Fruit fly (Drosophila melanogaster) whole organism, wandering third instar larva: Measurements from ENCODE around the gene Rpn11.

Experiments
- Abd-B ChIP-seq: fragments of >200 bp; optimal IDR thresholded peaks from 2 replicates; lab custom pipeline; 2017; ENCODE audit warnings: missing biosample characterization, missing genetic modification characterization
- CG32264 ChIP-seq: fragments of 200-800 bp; sonication (Bioruptor generic); optimal IDR thresholded peaks from 2 replicates; lab custom pipeline; 2016; ENCODE audit warnings: missing biosample characterization, missing genetic modification characterization
- CG9705 ChIP-seq: fragments of 200-800 bp; sonication (Bioruptor generic); optimal IDR thresholded peaks from 2 replicates; lab custom pipeline; 2018; ENCODE audit warnings: missing biosample characterization, mild to moderate bottlenecking, missing genetic modification characterization
- CrebA ChIP-seq: fragments of 200-800 bp; sonication (Bioruptor generic); optimal IDR thresholded peaks from 2 replicates; lab custom pipeline; 2016; ENCODE audit warnings: missing biosample characterization, mild to moderate bottlenecking, missing genetic modification characterization, borderline replicate concordance
- Dfd ChIP-seq: fragments of >200 bp; optimal IDR thresholded peaks from 2 replicates; lab custom pipeline; 2017; ENCODE audit warnings: missing biosample characterization, missing genetic modification characterization
- Dif ChIP-seq: fragments of 200-275, 200-300 bp; sonication (Bioruptor generic); optimal IDR thresholded peaks from 2 replicates; lab custom pipeline; 2018; ENCODE audit warnings: missing biosample characterization, missing genetic modification characterization; ENCODE audit not compliant: partially characterized antibody
- GATAd ChIP-seq: sonication (Bioruptor generic); optimal IDR thresholded peaks from 2 replicates; lab custom pipeline; 2016; ENCODE audit warnings: missing biosample characterization, missing genetic modification characterization
- HLH106 ChIP-seq: fragments of 200-800 bp; optimal IDR thresholded peaks from 3 replicates; lab custom pipeline; 2019; ENCODE audit warnings: missing biosample characterization, mild to moderate bottlenecking, missing genetic modification characterization, moderate library complexity
- Hnf4 ChIP-seq: fragments of 200-800 bp; sonication (Bioruptor generic); optimal IDR thresholded peaks from 2 replicates; lab custom pipeline; 2016; ENCODE audit warnings: missing biosample characterization, mild to moderate bottlenecking, missing genetic modification characterization
- Hr78 ChIP-seq: fragments of >200 bp; optimal IDR thresholded peaks from 2 replicates; lab custom pipeline; 2017; ENCODE audit warnings: missing biosample characterization, missing genetic modification characterization
- Hr83 ChIP-seq: fragments of 200-300 bp; sonication (Bioruptor generic); optimal IDR thresholded peaks from 2 replicates; lab custom pipeline; 2016; ENCODE audit warnings: missing biosample characterization, mild to moderate bottlenecking, missing genetic modification characterization, moderate library complexity; ENCODE audit not compliant: poor library complexity, severe bottlenecking
- Jra ChIP-seq: sonication (Bioruptor generic); optimal IDR thresholded peaks from 2 replicates; lab custom pipeline; 2016; ENCODE audit warnings: missing biosample characterization, missing genetic modification characterization
- Mio ChIP-seq: sonication (Bioruptor generic); optimal IDR thresholded peaks from 2 replicates; lab custom pipeline; 2016; ENCODE audit warnings: missing biosample characterization, missing genetic modification characterization
- Myc ChIP-seq: fragments of >200 bp; optimal IDR thresholded peaks from 2 replicates; lab custom pipeline; 2017
- N ChIP-seq: fragments of >200 bp; optimal IDR thresholded peaks from 2 replicates; lab custom pipeline; 2018; ENCODE audit warnings: missing biosample characterization, missing external identifiers, missing genetic modification characterization
- OdsH ChIP-seq: fragments of 200-800 bp; sonication (Bioruptor generic); optimal IDR thresholded peaks from 2 replicates; lab custom pipeline; 2016; ENCODE audit warnings: missing biosample characterization, mild to moderate bottlenecking, missing genetic modification characterization
- Rel ChIP-seq, 2 experiments: fragments of 200-800 bp; sonication (Bioruptor generic) in 1 of 2; optimal IDR thresholded peaks; 2 replicates in 1 of 2; 3 replicates in 1 of 2; lab custom pipeline; 2016 to 2019; ENCODE audit warnings: mild to moderate bottlenecking in 2 of 2, missing biosample characterization in 2 of 2, missing genetic modification characterization in 2 of 2, moderate library complexity in 1 of 2
- Sp1 ChIP-seq: fragments of 200-800 bp; sonication (Bioruptor generic); optimal IDR thresholded peaks from 3 replicates; lab custom pipeline; 2019; ENCODE audit warnings: missing biosample characterization, mild to moderate bottlenecking, missing genetic modification characterization, moderate library complexity
- Vsx2 ChIP-seq: fragments of 200-300, 225-300 bp; sonication (Bioruptor generic); optimal IDR thresholded peaks from 2 replicates; lab custom pipeline; 2018; ENCODE audit warnings: missing biosample characterization, missing genetic modification characterization; ENCODE audit not compliant: partially characterized antibody
- br ChIP-seq: fragments of 200-800 bp; sonication (Bioruptor generic); optimal IDR thresholded peaks from 2 replicates; lab custom pipeline; 2016; ENCODE audit warnings: missing biosample characterization, missing genetic modification characterization
- brk ChIP-seq: fragments of 200-800 bp; sonication (Bioruptor generic); optimal IDR thresholded peaks from 2 replicates; lab custom pipeline; 2016; ENCODE audit warnings: missing biosample characterization, mild to moderate bottlenecking, missing genetic modification characterization
- dl ChIP-seq, 2 experiments: fragments of 175-275, 200-275 bp in 1 of 2; fragments of 200-275 bp in 1 of 2; sonication (Bioruptor generic); optimal IDR thresholded peaks; lab custom pipeline; 2018; ENCODE audit warnings: mild to moderate bottlenecking in 2 of 2, missing biosample characterization in 2 of 2, missing genetic modification characterization in 2 of 2, moderate library complexity in 2 of 2; ENCODE audit not compliant: partially characterized antibody in 2 of 2, insufficient read depth in 1 of 2
- dmrt93B ChIP-seq: fragments of 200-800 bp; sonication (Bioruptor generic); optimal IDR thresholded peaks from 2 replicates; lab custom pipeline; 2018; ENCODE audit warnings: missing biosample characterization, mild to moderate bottlenecking, missing genetic modification characterization
- dsf ChIP-seq: sonication (Bioruptor generic); optimal IDR thresholded peaks from 2 replicates; lab custom pipeline; 2016; ENCODE audit warnings: missing biosample characterization, missing genetic modification characterization, borderline replicate concordance
- ey ChIP-seq: fragments of 200-800 bp; sonication (Bioruptor generic); optimal IDR thresholded peaks from 2 replicates; lab custom pipeline; 2016; ENCODE audit warnings: missing biosample characterization, missing genetic modification characterization
- foxo ChIP-seq, 2 experiments: fragments of 200-800 bp; sonication (Bioruptor generic); optimal IDR thresholded peaks; 2 replicates in 1 of 2; 3 replicates in 1 of 2; lab custom pipeline; 2016 to 2017; ENCODE audit warnings: missing biosample characterization in 2 of 2, missing genetic modification characterization in 2 of 2
- fru ChIP-seq: fragments of 200-800 bp; sonication (Bioruptor generic); optimal IDR thresholded peaks from 3 replicates; lab custom pipeline; 2016; ENCODE audit warnings: missing biosample characterization, mild to moderate bottlenecking, missing genetic modification characterization
- h ChIP-seq: fragments of 200-800 bp; sonication (Bioruptor generic); optimal IDR thresholded peaks from 3 replicates; lab custom pipeline; 2016; ENCODE audit warnings: missing biosample characterization, mild to moderate bottlenecking, missing genetic modification characterization
- jim ChIP-seq: fragments of 175-275, 200-325 bp; sonication (Bioruptor generic); optimal IDR thresholded peaks from 2 replicates; lab custom pipeline; 2016; ENCODE audit warnings: missing biosample characterization, mild to moderate bottlenecking, missing genetic modification characterization
- lola ChIP-seq: fragments of >200 bp; optimal IDR thresholded peaks from 2 replicates; lab custom pipeline; 2017; ENCODE audit warnings: missing biosample characterization, missing genetic modification characterization
- pan ChIP-seq: fragments of >200 bp; optimal IDR thresholded peaks from 2 replicates; lab custom pipeline; 2017
- psq ChIP-seq: fragments of 200-800 bp; sonication (Bioruptor generic); optimal IDR thresholded peaks from 3 replicates; lab custom pipeline; 2017; ENCODE audit warnings: missing biosample characterization, mild to moderate bottlenecking, missing genetic modification characterization, moderate library complexity
- rgr ChIP-seq: fragments of 200-800 bp; sonication (Bioruptor generic); optimal IDR thresholded peaks from 3 replicates; lab custom pipeline; 2016; ENCODE audit warnings: missing biosample characterization, mild to moderate bottlenecking, missing genetic modification characterization
- sage ChIP-seq: fragments of 200-800 bp; sonication (Bioruptor generic); optimal IDR thresholded peaks from 2 replicates; lab custom pipeline; 2016; ENCODE audit warnings: missing biosample characterization, mild to moderate bottlenecking, missing genetic modification characterization
- sv ChIP-seq: fragments of 200-800 bp; sonication (Bioruptor generic); optimal IDR thresholded peaks from 3 replicates; lab custom pipeline; 2016; ENCODE audit warnings: missing biosample characterization, missing genetic modification characterization
- tai ChIP-seq: sonication (Bioruptor generic); optimal IDR thresholded peaks from 2 replicates; lab custom pipeline; 2016; ENCODE audit warnings: missing biosample characterization, missing genetic modification characterization
- usp ChIP-seq: fragments of >200 bp; optimal IDR thresholded peaks from 2 replicates; lab custom pipeline; 2017; ENCODE audit warnings: missing biosample characterization, missing genetic modification characterization
- woc ChIP-seq: sonication (Bioruptor generic); optimal IDR thresholded peaks from 2 replicates; lab custom pipeline; 2016; ENCODE audit warnings: missing biosample characterization, mild to moderate bottlenecking, missing genetic modification characterization

The Rpn11 gene

dm6 chr2L:5108273-5108653 is 48.7 kb upstream of the Rpn11 start:
- TF ChIP-seq psq (GFP tag; lab: Kevin White, UChicago), result no peak
- TF ChIP-seq sv, result no peak
- no peak for TF ChIP-seq Abd-B (GFP tag; lab: Kevin White, UChicago)
- no peak for TF ChIP-seq h (GFP tag; lab: Kevin White, UChicago)
- peak; percentile 33 for TF ChIP-seq brk (GFP tag; lab: Kevin White, UChicago)
- peak; percentile 85 to 96 for TF ChIP-seq dl (GFP tag; optimal IDR thresholded peaks at IDR 0.05; lab: Kevin White, UChicago; ENCODE audit: insufficient read depth in 1 of 2, partially characterized antibody in 2 of 2)
- TF ChIP-seq CrebA (GFP tag; lab: Kevin White, UChicago), result peak; percentile 79
- TF ChIP-seq GATAd, result no peak
- TF ChIP-seq jim, result peak; percentile 33
- TF ChIP-seq Vsx2, result peak; percentile 94
- TF ChIP-seq br (GFP tag; lab: Kevin White, UChicago), result no peak
- TF ChIP-seq Dif (GFP tag; lab: Kevin White, UChicago), result peak; percentile 94
- TF ChIP-seq Hr83 (GFP tag; lab: Kevin White, UChicago), result peak; percentile 66
- no peak for TF ChIP-seq Hr78 (GFP tag; lab: Kevin White, UChicago)

dm6 chr2L:5107626-5108272 is 48.2 kb upstream of the Rpn11 start:
- TF ChIP-seq Sp1 (GFP tag; lab: Kevin White, UChicago) (peak; percentile 96), Hnf4 (GFP tag; lab: Kevin White, UChicago) (peak; percentile 96), br (GFP tag; lab: Kevin White, UChicago) (peak; percentile 98), dl (GFP tag; optimal IDR thresholded peaks at IDR 0.05; lab: Kevin White, UChicago; ENCODE audit: insufficient read depth in 1 of 2, partially characterized antibody in 2 of 2) (peak; percentile 79 to 80), Myc (lab: Kevin White, UChicago) (no peak), jim (no peak), Hr83 (GFP tag; lab: Kevin White, UChicago) (peak; percentile 74), lola (no peak), sage (GFP tag; lab: Kevin White, UChicago) (peak; percentile 74), CG9705 (GFP tag; lab: Kevin White, UChicago) (peak; percentile 80), Jra (GFP tag; lab: Kevin White, UChicago) (peak; percentile 97), woc (GFP tag; lab: Kevin White, UChicago) (peak; percentile 95), rgr (peak; percentile 98), Dfd (GFP tag; lab: Kevin White, UChicago) (peak; percentile 87), Hr78 (GFP tag; lab: Kevin White, UChicago) (no peak), GATAd (peak; percentile 87), h (GFP tag; lab: Kevin White, UChicago) (peak; percentile 98), sv (peak; percentile 95), N (GFP tag; lab: Kevin White, UChicago) (no peak), psq (GFP tag; lab: Kevin White, UChicago) (peak; percentile 97), CrebA (GFP tag; lab: Kevin White, UChicago) (no peak), pan (no peak), dmrt93B (GFP tag; lab: Kevin White, UChicago) (peak; percentile 90), dsf (peak; percentile 79), Rel (GFP tag; optimal IDR thresholded peaks at IDR 0.05; lab: Kevin White, UChicago) (peak; percentile 67), Rel (tag; optimal IDR thresholded peaks at IDR 0.05; lab: Kevin White, UChicago) (peak; percentile 25), ey (peak; percentile 99), Abd-B (GFP tag; lab: Kevin White, UChicago) (no peak), HLH106 (peak; percentile 93), Mio (GFP tag; lab: Kevin White, UChicago) (peak; percentile 90), CG32264 (GFP tag; lab: Kevin White, UChicago) (peak; percentile 89), Vsx2 (no peak), usp (GFP tag; lab: Kevin White, UChicago) (no peak), tai (GFP tag; lab: Kevin White, UChicago) (peak; percentile 96), OdsH (GFP tag; lab: Kevin White, UChicago) (peak; percentile 99), fru (GFP tag; lab: Kevin White, UChicago) (peak; percentile 99), Dif (GFP tag; lab: Kevin White, UChicago) (peak; percentile 78), foxo (GFP tag; optimal IDR thresholded peaks at IDR 0.05; lab: Kevin White, UChicago) (peak; percentile 85 to 99), brk (GFP tag; lab: Kevin White, UChicago) (peak; percentile 92)
